Worm (Caenorhabditis elegans): Measurements from ENCODE around the gene asp-17.

asp-17 gene

DNA sequence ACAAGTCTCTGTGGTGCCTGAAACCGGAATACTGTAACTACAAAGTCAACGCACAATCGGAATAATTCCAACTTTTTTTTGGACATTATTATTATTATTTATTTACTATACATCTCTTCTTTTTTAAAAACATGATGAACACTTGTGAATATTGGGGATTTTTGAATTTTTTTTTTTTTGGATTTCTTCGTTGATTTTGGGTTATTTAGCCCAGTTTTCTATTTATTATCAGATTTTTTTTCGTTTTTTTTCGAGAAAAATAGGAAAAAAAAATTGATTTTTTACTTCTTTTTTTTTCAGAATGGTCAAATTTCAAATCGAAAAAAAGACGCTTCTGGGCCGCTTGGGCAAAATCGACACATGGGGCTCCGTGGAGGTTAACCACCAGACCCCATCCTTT lies 39.1 kb downstream of the asp-17 start, which contains the start of gene tgt-2:
Gene tgt-2 (plus strand): TSS at position 301 of the 400 bp plus-strand sequence.
- TF ChIP-seq ceh-2 (tag; optimal IDR thresholded peaks at IDR 0.05) (no peak), madf-2 (tag; optimal IDR thresholded peaks at IDR 0.05) (no peak)

DNA sequence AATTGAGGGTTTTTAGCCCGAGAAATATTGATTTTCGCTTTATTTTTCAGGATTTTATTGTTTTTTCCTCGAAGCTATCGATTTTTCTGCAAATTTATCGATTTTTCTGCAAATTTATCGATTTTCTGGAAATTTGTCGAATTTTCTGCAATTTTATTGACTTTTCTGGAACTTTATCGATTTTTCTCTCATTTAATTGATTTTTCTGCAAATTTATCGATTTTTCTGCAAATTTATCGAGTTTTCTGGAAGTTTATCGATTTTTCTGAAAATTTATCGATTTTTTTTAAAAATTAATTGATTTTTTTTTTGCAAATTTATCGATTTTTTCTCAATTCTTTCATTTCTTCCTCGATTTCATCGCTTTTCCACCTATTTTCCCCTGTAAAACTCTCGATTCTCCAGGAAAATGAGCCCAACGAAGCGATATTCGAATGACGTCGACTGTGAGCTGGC lies 43.6 kb downstream of the asp-17 start, which contains the start of gene gtf-2F2:
Gene gtf-2F2 (plus strand): TSS at position 406 of the 456 bp plus-strand sequence.
- TF ChIP-seq ets-4 (tag; optimal IDR thresholded peaks at IDR 0.05): no peak
- no peak for TF ChIP-seq hlh-6 (tag; optimal IDR thresholded peaks at IDR 0.05)
- TF ChIP-seq ceh-24 (tag; optimal IDR thresholded peaks at IDR 0.05): no peak
- TF ChIP-seq ceh-48 (tag; optimal IDR thresholded peaks at IDR 0.05): peak; percentile 74
- TF ChIP-seq ceh-9 (tag; optimal IDR thresholded peaks at IDR 0.05): no peak

DNA sequence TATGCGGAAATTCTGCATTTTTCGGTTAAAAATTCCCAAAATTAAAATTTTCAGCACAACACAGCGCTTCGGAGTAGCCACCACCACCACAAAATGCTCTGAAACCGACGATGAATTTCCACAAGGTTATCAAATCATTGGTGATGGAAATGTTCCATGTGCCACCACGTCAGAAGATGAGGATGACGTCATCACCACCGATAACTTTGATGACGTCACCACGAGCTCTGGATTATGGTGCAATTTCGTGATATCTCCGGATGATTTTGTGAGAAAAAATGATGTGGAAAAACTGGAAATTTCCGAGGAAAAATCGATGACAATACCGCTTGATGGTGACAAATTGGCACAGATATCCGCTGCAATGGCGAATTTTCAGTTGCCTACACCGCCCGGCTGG lies 44.1 kb downstream of the asp-17 start:
- TF ChIP-seq K02D7.2 (tag; optimal IDR thresholded peaks at IDR 0.05) (no peak), sox-2 (GFP tag; IDR thresholded peaks at IDR 0.05) (no peak), unc-86 (tag; optimal IDR thresholded peaks at IDR 0.05) (no peak), C08G9.2 (tag; optimal IDR thresholded peaks at IDR 0.05) (no peak), odd-2 (tag; optimal IDR thresholded peaks at IDR 0.05) (no peak), hlh-30 (tag; optimal IDR thresholded peaks at IDR 0.05; ENCODE audit: insufficient read depth) (no peak), hlh-15 (tag; optimal IDR thresholded peaks at IDR 0.05) (no peak), pha-2 (tag; optimal IDR thresholded peaks at IDR 0.05) (no peak), ceh-18 (tag; optimal IDR thresholded peaks at IDR 0.05) (no peak), tbx-2 (tag; optimal IDR thresholded peaks at IDR 0.05) (no peak), tbx-7 (tag; optimal IDR thresholded peaks at IDR 0.05) (no peak), lim-6 (tag; optimal IDR thresholded peaks at IDR 0.05) (no peak), unc-42 (tag; optimal IDR thresholded peaks at IDR 0.05) (no peak), lin-11 (tag; optimal IDR thresholded peaks at IDR 0.05) (no peak), ceh-19 (GFP tag; optimal IDR thresholded peaks at IDR 0.05) (no peak), ceh-6 (GFP tag; optimal IDR thresholded peaks at IDR 0.05) (no peak)

DNA sequence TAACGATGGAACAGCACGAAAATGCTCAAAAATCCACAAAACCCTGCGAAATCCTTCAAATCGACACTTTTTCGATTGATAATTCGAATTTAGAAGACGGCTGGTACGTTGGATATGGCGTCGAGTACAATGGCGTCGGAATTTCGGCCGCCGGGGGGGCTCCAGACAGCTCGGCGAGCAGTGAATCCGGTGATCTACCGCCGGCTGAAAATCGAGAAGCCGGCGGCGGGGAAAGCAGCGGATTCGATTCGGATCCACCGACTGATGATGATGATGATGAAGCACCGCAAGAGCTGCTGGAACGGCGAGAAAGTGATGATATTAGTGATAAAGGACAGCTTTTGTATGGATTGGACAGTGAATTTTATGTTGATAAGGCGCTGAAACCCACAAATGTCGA lies 46.2 kb downstream of the asp-17 start:
- TF ChIP-seq hlh-13 (GFP tag; optimal IDR thresholded peaks at IDR 0.05) (no peak), unc-55 (GFP tag; optimal IDR thresholded peaks at IDR 0.05) (no peak), odd-2 (tag; optimal IDR thresholded peaks at IDR 0.05) (no peak), tbx-7 (tag; optimal IDR thresholded peaks at IDR 0.05) (no peak), madf-2 (tag; optimal IDR thresholded peaks at IDR 0.05) (no peak), hlh-8 (tag; optimal IDR thresholded peaks at IDR 0.05) (no peak), C38D4.7 (GFP tag; optimal IDR thresholded peaks at IDR 0.05) (no peak), pha-2 (tag; optimal IDR thresholded peaks at IDR 0.05) (no peak), ref-2 (tag; optimal IDR thresholded peaks at IDR 0.05) (no peak), ceh-9 (tag; optimal IDR thresholded peaks at IDR 0.05) (no peak), fkh-6 (tag; optimal IDR thresholded peaks at IDR 0.05) (no peak), elt-4 (tag; optimal IDR thresholded peaks at IDR 0.05) (no peak), ceh-18 (tag; optimal IDR thresholded peaks at IDR 0.05) (no peak), gmeb-2 (tag; optimal IDR thresholded peaks at IDR 0.05) (no peak), unc-3 (GFP tag; conservative IDR thresholded peaks at IDR 0.05) (no peak), unc-3 (tag; optimal IDR thresholded peaks at IDR 0.05) (no peak), eyg-1 (tag; optimal IDR thresholded peaks at IDR 0.05) (no peak), pros-1 (tag; optimal IDR thresholded peaks at IDR 0.05) (no peak), ceh-14 (tag; optimal IDR thresholded peaks at IDR 0.05) (no peak), ama-1 (optimal IDR thresholded peaks at IDR 0.05) (no peak), pax-1 (tag; optimal IDR thresholded peaks at IDR 0.05) (no peak)
